Worm (Caenorhabditis elegans) whole organism, midembryonic: Measurements from ENCODE around the gene cyp-33C8.

Experiments used
- T22C8.4 ChIP-seq: fragments of 200-800 bp; sonication (Bioruptor generic); IDR thresholded peaks from 2 replicates; pipeline ENCODE4 v1.3.6; 2022; ENCODE audit warnings: missing genetic modification characterization, missing compliant biosample characterization
- cog-1 ChIP-seq: sonication (generic microtip); optimal IDR thresholded peaks from 2 replicates; lab custom pipeline; 2016; ENCODE audit warnings: missing genetic modification characterization, missing compliant biosample characterization
- flt-1 ChIP-seq: fragments of 200-800 bp; sonication (Bioruptor generic); IDR thresholded peaks from 2 replicates; pipeline ENCODE4 v1.3.6; 2022; ENCODE audit warnings: missing genetic modification characterization, missing compliant biosample characterization
- klf-2 ChIP-seq: fragments of 200-800 bp; sonication (Bioruptor generic); conservative IDR thresholded peaks from 2 replicates; pipeline ENCODE4 v1.3.6; 2022; ENCODE audit warnings: missing genetic modification reagents, missing genetic modification characterization, missing compliant biosample characterization
- med-1 ChIP-seq: sonication (generic microtip); optimal IDR thresholded peaks from 2 replicates; lab custom pipeline; 2017; ENCODE audit warnings: missing genetic modification characterization, mild to moderate bottlenecking, missing compliant biosample characterization, antibody characterized with exemption, missing genetic modification reagents; ENCODE audit not compliant: insufficient read depth
- ref-1 ChIP-seq: fragments of 200-800 bp; sonication (Bioruptor generic); conservative IDR thresholded peaks from 2 replicates; pipeline ENCODE4 v1.3.6; 2022; ENCODE audit warnings: missing genetic modification reagents, missing genetic modification characterization, missing compliant biosample characterization
- tab-1 ChIP-seq: fragments of 200-800 bp; sonication (Bioruptor generic); IDR thresholded peaks from 2 replicates; pipeline ENCODE4 v1.3.6; 2022; ENCODE audit warnings: missing genetic modification characterization, missing compliant biosample characterization
- ztf-23 ChIP-seq: fragments of 200-800 bp; sonication (Bioruptor generic); IDR thresholded peaks from 2 replicates; pipeline ENCODE4 v1.3.6; 2022; ENCODE audit warnings: missing genetic modification reagents, missing genetic modification characterization, missing compliant biosample characterization
- ztf-29 ChIP-seq: fragments of 200-800 bp; sonication (Bioruptor generic); IDR thresholded peaks from 2 replicates; pipeline ENCODE4 v1.3.6; 2022; ENCODE audit warnings: missing genetic modification reagents, missing genetic modification characterization, missing compliant biosample characterization

- TF ChIP-seq flt-1 (GFP tag; lab: Robert Waterston, UW) (no peak), ref-1 (GFP tag; lab: Robert Waterston, UW) (no peak), T22C8.4 (no peak), ztf-23 (GFP tag; lab: Robert Waterston, UW) (no peak), tab-1 (GFP tag; lab: Robert Waterston, UW) (no peak), med-1 (GFP tag; lab: Kevin White, UChicago) (no peak), ztf-29 (GFP tag; lab: Robert Waterston, UW) (no peak), klf-2 (GFP tag; lab: Robert Waterston, UW) (no peak), cog-1 (tag; lab: Kevin White, UChicago) (no peak)
Measured at ce11 chrV:3810035-3810434, 6.7 kb upstream of the cyp-33C8 start.
